Fruit fly (Drosophila melanogaster) whole organism: ENCODE measurements around the gene RIOK2.

Source experiments
- CG8478 ChIP-seq: fragments of >200 bp; optimal IDR thresholded peaks from 2 replicates; lab custom pipeline; 2018; ENCODE audit warnings: inconsistent platforms
- Dll ChIP-seq: fragments of >200 bp; optimal IDR thresholded peaks from 2 replicates; lab custom pipeline; 2017
- EcR ChIP-seq, 2 experiments: fragments of >200 bp; optimal IDR thresholded peaks; 2 replicates each; lab custom pipeline; 2017; ENCODE audit warnings: missing biosample characterization in 2 of 2, missing genetic modification characterization in 2 of 2, missing genetic modification reagents in 2 of 2
- pan ChIP-seq: fragments of >200 bp; optimal IDR thresholded peaks from 2 replicates; lab custom pipeline; 2017
- psq ChIP-seq: fragments of >200 bp; optimal IDR thresholded peaks from 2 replicates; lab custom pipeline; 2017
- usp ChIP-seq: fragments of >200 bp; optimal IDR thresholded peaks from 2 replicates; lab custom pipeline; 2017; ENCODE audit warnings: missing biosample characterization, missing genetic modification characterization, mixed read lengths

The RIOK2 gene

DNA sequence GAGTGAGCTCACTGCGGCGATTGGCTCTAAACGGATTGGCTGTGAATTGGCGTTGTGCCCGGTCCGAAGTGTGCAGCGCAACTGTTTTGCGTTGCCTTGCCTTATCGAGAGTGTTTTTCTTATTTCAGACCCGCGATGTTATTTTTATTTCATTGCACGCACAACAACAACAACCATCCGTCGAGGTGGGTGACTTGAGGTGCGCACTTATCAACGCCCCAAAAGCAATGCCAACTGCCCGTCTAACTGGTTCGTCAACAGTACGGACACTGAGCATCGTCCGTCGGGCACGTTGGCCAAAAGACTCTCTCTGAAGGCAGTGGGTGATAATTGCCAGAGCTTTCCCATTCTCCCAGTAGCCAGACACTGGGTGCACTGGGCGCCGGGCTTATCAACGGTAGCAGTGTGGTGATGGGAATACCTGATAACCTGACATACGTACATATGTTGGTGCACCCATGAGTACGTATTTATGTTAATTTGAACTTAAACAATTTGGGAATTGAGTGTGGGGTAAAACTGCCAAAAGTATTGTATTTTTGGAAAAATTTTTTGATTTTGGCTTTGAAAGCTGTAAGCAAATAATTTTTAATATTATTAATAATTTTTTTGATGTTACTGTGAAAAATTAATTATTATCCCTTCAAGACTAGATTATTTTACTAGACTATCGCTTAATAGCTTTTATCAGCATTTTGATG lies 29.8 kb downstream of the RIOK2 start, which contains the start of gene CG31102:
Gene CG31102, minus strand, starts transcription at position 275 of the 701 bp plus-strand sequence.
- TF ChIP-seq pan (no peak), EcR (GFP tag; optimal IDR thresholded peaks at IDR 0.05; lab: Kevin White, UChicago) (no peak), psq (lab: Kevin White, UChicago) (no peak), CG8478 (lab: Kevin White, UChicago) (no peak), Dll (lab: Kevin White, UChicago) (no peak), usp (no peak)

DNA sequence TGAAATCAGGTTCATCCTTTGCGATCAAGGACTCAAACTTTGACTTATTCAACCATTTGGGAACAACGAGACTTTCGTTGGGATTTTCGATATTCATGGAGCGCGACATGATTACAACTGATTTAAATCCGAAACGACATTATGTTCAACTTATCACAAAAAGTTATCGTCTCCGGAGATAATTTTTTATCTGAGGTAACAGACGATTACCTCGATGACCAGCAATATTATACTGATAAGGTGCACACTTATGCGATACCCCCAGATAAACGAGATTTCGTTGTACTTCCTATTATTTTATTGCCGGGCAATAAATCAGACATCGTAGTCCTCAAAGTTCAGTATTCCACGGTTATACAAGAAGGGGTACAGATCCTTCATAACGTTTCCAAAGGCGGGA lies 32.0 kb downstream of the RIOK2 start, which contains the start of gene CG31097:
Gene CG31097, minus strand, starts transcription at position 101 of the 400 bp plus-strand sequence.
- TF ChIP-seq psq (lab: Kevin White, UChicago) (no peak), Dll (lab: Kevin White, UChicago) (no peak), pan (no peak), usp (no peak), EcR (GFP tag; optimal IDR thresholded peaks at IDR 0.05; lab: Kevin White, UChicago) (no peak), CG8478 (lab: Kevin White, UChicago) (no peak)

dm6 chr3R:25299507-25299964 lies 33.9 kb downstream of the RIOK2 start, which contains the start of gene CG31288:
TSS of gene CG31288 (minus strand) at chr3R:25299557.
- TF ChIP-seq usp: no peak

DNA sequence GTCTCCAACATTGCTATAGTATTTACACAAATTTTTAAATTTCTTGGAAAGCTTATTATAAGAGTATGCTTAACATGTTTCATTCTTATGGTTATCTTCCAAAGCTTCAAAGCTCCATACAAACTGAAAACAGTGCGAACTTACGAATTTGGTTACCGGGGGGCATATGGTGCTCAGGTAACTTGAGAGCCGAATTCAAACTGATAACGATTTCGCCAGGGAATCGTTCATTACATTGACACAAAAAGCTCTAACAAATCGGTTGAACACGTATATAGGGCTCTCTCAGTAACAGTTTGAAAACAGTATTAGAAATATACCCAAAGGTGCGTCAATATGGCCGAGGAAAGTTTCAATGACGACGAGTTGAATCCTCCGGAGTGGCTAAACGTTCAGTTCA lies 34.9 kb downstream of the RIOK2 start, which contains the start of gene CG13659:
Gene CG13659, plus strand, starts transcription at position 317 of the 400 bp plus-strand sequence.
- TF ChIP-seq EcR (GFP tag; optimal IDR thresholded peaks at IDR 0.05; lab: Kevin White, UChicago) (no peak), usp (no peak), pan (no peak), Dll (lab: Kevin White, UChicago) (no peak), psq (lab: Kevin White, UChicago) (no peak), CG8478 (lab: Kevin White, UChicago) (no peak)

- no peak for TF ChIP-seq EcR (GFP tag; optimal IDR thresholded peaks at IDR 0.05; lab: Kevin White, UChicago)
- TF ChIP-seq usp: no peak
- no peak for TF ChIP-seq pan
- TF ChIP-seq psq (lab: Kevin White, UChicago): no peak
- no peak for TF ChIP-seq CG8478 (lab: Kevin White, UChicago)
- TF ChIP-seq Dll (lab: Kevin White, UChicago): no peak
These were observed 36.6 kb downstream of the RIOK2 start, which contains the start of gene CG31370 for dm6 chr3R:25302239-25302638. TSS of gene CG31370 (plus strand) at chr3R:25302464.

DNA sequence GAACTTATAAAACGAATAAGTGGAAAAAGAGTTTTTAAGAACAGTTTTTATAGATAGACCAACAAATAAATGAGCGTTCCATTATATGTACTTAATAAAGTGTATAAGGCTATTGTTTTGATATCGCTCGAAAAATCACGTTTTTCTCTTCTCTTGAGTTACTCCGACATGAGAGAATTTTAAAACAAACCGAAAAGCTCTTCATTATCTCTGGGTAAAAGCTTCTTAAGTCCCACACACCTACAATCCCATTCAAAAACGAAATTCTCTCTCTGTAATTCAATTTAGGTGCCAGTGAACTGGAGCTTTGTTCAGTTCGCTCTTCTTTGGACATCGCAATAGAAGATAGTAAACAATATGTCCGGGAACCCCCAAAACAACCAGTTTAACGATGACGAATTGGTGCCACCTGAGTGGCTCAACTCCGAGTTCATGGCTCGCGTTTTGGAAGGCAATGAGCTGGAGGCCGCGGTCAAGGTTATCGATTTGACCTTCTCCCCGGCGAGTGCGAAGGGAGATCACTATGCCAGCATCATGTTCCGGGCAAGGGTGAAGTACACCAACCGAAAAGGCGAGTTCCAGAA lies 38.3 kb downstream of the RIOK2 start, which contains the start of gene CG31436:
Gene CG31436, plus strand, starts transcription at position 281 of the 584 bp plus-strand sequence.
- no peak for TF ChIP-seq usp
- no peak for TF ChIP-seq CG8478 (lab: Kevin White, UChicago)
- TF ChIP-seq psq (lab: Kevin White, UChicago): no peak
- TF ChIP-seq pan: no peak
- TF ChIP-seq Dll (lab: Kevin White, UChicago): no peak
- no peak for TF ChIP-seq EcR (GFP tag; optimal IDR thresholded peaks at IDR 0.05; lab: Kevin White, UChicago)

DNA sequence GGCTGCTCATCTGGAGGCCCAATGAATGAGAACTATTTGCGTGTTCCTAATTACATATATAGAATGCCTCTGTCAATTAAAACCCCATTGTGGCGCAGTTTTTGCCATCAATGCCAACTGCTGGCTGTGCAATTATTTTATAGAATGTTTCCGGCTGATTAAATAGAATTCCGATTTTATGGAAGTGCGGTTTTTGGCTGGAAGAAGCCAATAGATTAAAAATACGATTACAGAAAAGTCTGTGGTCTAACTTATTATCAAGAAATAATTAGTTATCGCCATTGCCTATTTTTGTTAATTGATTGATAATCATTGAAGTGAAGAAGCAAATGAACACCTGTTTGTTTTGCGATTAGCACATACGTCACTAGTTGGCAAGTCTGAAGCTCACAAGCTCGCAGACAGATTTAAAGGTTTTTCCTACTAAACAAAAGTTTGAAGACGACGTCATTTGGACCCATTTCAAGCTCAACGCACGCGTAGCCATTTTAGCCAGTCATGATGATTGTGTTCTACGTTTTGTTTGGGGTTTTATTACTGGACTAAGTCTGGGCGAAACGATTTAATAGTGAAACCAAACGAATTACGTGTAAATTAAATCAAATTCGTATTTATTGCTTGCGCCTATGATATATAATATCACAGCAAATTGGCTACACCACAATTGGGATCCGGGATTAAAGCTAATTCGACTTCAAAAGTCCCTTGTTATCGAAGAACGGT lies 40.3 kb downstream of the RIOK2 start:
- TF ChIP-seq CG8478 (lab: Kevin White, UChicago) (no peak), Dll (lab: Kevin White, UChicago) (no peak), pan (no peak), EcR (GFP tag; optimal IDR thresholded peaks at IDR 0.05; lab: Kevin White, UChicago) (no peak), usp (no peak), psq (lab: Kevin White, UChicago) (no peak)

DNA sequence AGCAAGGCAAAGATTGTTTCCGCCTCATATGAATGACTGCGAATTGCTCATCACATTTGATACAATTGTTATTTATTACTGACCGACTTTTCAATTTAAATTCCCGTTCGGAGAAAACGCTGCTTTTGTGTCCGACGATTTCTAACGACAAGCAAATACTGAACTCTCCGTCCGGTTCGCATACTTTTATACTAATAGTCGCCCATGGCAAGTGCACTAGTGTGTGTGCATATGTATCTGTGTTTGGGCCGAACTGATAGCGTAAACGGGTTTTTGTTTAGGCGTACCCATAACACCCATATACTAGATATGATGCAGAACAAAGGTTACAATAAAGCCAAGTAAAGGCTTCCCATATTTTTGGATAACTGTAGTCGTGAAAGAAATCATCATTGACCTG lies 42.6 kb downstream of the RIOK2 start, which contains the start of gene CG10550:
Gene CG10550, minus strand, starts transcription at position 164 of the 400 bp plus-strand sequence.
- TF ChIP-seq usp: no peak
- no peak for TF ChIP-seq EcR (GFP tag; optimal IDR thresholded peaks at IDR 0.05; lab: Kevin White, UChicago)
- TF ChIP-seq psq (lab: Kevin White, UChicago): no peak
- TF ChIP-seq pan: no peak
- TF ChIP-seq Dll (lab: Kevin White, UChicago): no peak

dm6 chr3R:25309175-25309574 lies 43.5 kb downstream of the RIOK2 start:
- TF ChIP-seq pan (no peak), usp (no peak), psq (lab: Kevin White, UChicago) (no peak), CG8478 (lab: Kevin White, UChicago) (no peak)

- TF ChIP-seq usp (no peak), EcR (GFP tag; optimal IDR thresholded peaks at IDR 0.05; lab: Kevin White, UChicago) (no peak), CG8478 (lab: Kevin White, UChicago) (no peak), Dll (lab: Kevin White, UChicago) (no peak)
These were observed 45.2 kb downstream of the RIOK2 start, which contains the start of gene CG31099 for dm6 chr3R:25310843-25311242. TSS of gene CG31099 (minus strand) at chr3R:25310943.

dm6 chr3R:25312583-25312982 lies 46.9 kb downstream of the RIOK2 start:
- TF ChIP-seq CG8478 (lab: Kevin White, UChicago): no peak
- no peak for TF ChIP-seq Dll (lab: Kevin White, UChicago)
- TF ChIP-seq usp: no peak
- TF ChIP-seq pan: no peak

DNA sequence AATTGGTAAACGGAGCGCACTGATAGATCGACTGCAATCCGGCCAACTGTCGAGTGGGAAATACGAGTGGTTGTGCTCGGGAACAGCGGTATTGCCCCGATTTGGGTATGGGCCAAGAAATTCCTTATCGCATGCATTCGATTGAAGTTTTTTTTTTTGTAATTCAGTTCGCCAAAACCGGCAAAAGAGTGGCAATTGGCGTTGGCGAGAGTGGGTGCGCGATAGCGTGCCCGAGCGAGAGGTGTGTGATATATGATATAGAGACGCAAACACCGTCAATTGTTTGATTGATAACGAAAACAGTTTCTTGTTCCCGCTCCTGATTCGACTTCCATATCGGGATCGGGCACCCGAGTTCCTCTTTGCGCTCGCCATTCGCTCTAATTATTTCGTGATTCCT lies 48.1 kb downstream of the RIOK2 start, which contains the start of gene CG31087:
Gene CG31087, minus strand, starts transcription at position 63 of the 400 bp plus-strand sequence.
- no peak for TF ChIP-seq EcR (GFP tag; optimal IDR thresholded peaks at IDR 0.05; lab: Kevin White, UChicago)
- no peak for TF ChIP-seq psq (lab: Kevin White, UChicago)
- TF ChIP-seq Dll (lab: Kevin White, UChicago): no peak
- TF ChIP-seq CG8478 (lab: Kevin White, UChicago): no peak
- no peak for TF ChIP-seq pan
- TF ChIP-seq usp: no peak
